Fruit fly (Drosophila melanogaster) S2 (cell line): ENCODE measurements around the gene Prx1.

Source experiments
- CG8478 ChIP-seq: fragments of >200 bp; optimal IDR thresholded peaks from 2 replicates; lab custom pipeline; 2018
- CTCF ChIP-seq, 2 experiments: fragments of >200 bp; optimal IDR thresholded peaks; 2 replicates each; lab custom pipeline; 2018

dm6 chr3L:15163414-15163813 lies 44.2 kb upstream of the Prx1 start, which contains the start of gene CG7011:
- peak; percentile 67 to 71 for TF ChIP-seq CTCF (optimal IDR thresholded peaks at IDR 0.05; lab: Kevin White, UChicago)
- no peak for TF ChIP-seq CG8478 (lab: Kevin White, UChicago)
